Worm (Caenorhabditis elegans) whole organism, L2 larva: ENCODE data around the gene Y53C12B.1.

Source experiments
- C34F6.9 ChIP-seq: fragments of 150-350 bp; optimal IDR thresholded peaks from 2 replicates; lab custom pipeline; 2014; ENCODE audit warnings: missing biosample characterization, missing genetic modification characterization
- aly-2 ChIP-seq: fragments of 150-350 bp; optimal IDR thresholded peaks from 2 replicates; lab custom pipeline; 2014; ENCODE audit warnings: missing biosample characterization, missing genetic modification characterization
- fos-1 ChIP-seq: fragments of 150-350 bp; optimal IDR thresholded peaks from 2 replicates; lab custom pipeline; 2014; ENCODE audit warnings: missing biosample characterization, missing genetic modification characterization
- nhr-11 ChIP-seq: fragments of 150-350 bp; optimal IDR thresholded peaks from 2 replicates; lab custom pipeline; 2014; ENCODE audit warnings: missing biosample characterization, missing genetic modification characterization
- nhr-12 ChIP-seq: fragments of 150-350 bp; optimal IDR thresholded peaks from 2 replicates; lab custom pipeline; 2014; ENCODE audit warnings: missing biosample characterization, missing genetic modification characterization
- nhr-21 ChIP-seq: fragments of 150-350 bp; optimal IDR thresholded peaks from 2 replicates; lab custom pipeline; 2014; ENCODE audit warnings: missing biosample characterization, missing genetic modification characterization
- nhr-237 ChIP-seq: fragments of 150-350 bp; optimal IDR thresholded peaks from 2 replicates; lab custom pipeline; 2014; ENCODE audit warnings: missing biosample characterization, missing genetic modification characterization
- nhr-25 ChIP-seq: fragments of 150-350 bp; sonication (generic microtip); optimal IDR thresholded peaks from 3 replicates; lab custom pipeline; 2014; ENCODE audit warnings: missing biosample characterization, missing genetic modification characterization
- peb-1 ChIP-seq: fragments of 150-350 bp; optimal IDR thresholded peaks from 2 replicates; lab custom pipeline; 2014; ENCODE audit warnings: missing biosample characterization, missing genetic modification characterization
- snpc-4 ChIP-seq: fragments of 150-350 bp; optimal IDR thresholded peaks from 2 replicates; lab custom pipeline; 2014; ENCODE audit warnings: missing biosample characterization, missing genetic modification characterization
- unc-62 ChIP-seq: fragments of 150-350 bp; optimal IDR thresholded peaks from 2 replicates; lab custom pipeline; 2014; ENCODE audit warnings: missing biosample characterization, missing genetic modification reagents, missing genetic modification characterization
- zag-1 ChIP-seq: fragments of 150-350 bp; optimal IDR thresholded peaks from 2 replicates; lab custom pipeline; 2014; ENCODE audit warnings: missing biosample characterization, missing genetic modification characterization
- ztf-4 ChIP-seq: fragments of 150-350 bp; optimal IDR thresholded peaks from 2 replicates; lab custom pipeline; 2014; ENCODE audit warnings: missing biosample characterization, missing genetic modification characterization

DNA sequence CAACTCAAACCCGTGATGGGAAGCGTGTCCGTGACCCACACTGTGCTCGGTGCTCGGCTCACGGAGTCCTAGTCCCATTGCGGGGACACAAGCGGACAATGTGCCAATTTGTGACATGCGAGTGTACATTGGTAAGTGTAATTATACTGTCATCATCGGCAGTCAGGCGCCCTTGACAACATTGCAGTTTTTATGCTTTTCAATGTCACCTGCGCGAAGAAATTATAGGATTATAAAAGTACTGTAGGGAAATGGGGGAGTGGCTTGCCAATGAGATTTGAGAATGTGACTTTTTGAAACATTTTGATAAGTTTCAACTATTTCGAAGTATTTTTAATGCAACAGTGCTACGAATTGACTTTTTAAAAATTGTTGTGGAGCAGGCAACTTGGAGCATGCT is 10.1 kb downstream of the Y53C12B.1 start:
- TF ChIP-seq nhr-21 (no peak), nhr-237 (tag; lab: Kevin White, UChicago) (no peak), peb-1 (no peak), aly-2 (tag; lab: Kevin White, UChicago) (no peak), snpc-4 (tag; lab: Kevin White, UChicago) (no peak), nhr-11 (no peak), unc-62 (GFP tag; lab: Kevin White, UChicago) (no peak), fos-1 (tag; lab: Kevin White, UChicago) (no peak), ztf-4 (no peak), nhr-25 (no peak), zag-1 (no peak), nhr-12 (tag; lab: Kevin White, UChicago) (no peak), C34F6.9 (tag; lab: Kevin White, UChicago) (no peak)
